Worm (Caenorhabditis elegans) whole organism, late embryonic: ENCODE measurements around the gene tmd-2.

Experiments used
- C08G9.2 ChIP-seq: sonication (generic microtip); optimal IDR thresholded peaks from 2 replicates; lab custom pipeline; 2016; ENCODE audit warnings: mild to moderate bottlenecking, missing genetic modification characterization, moderate library complexity, missing compliant biosample characterization
- C38D4.7 ChIP-seq: fragments of 200-800 bp; sonication (Bioruptor generic); optimal IDR thresholded peaks from 2 replicates; lab custom pipeline; 2018; ENCODE audit warnings: mild to moderate bottlenecking, missing genetic modification characterization, moderate library complexity, missing compliant biosample characterization
- ahr-1 ChIP-seq: sonication (generic microtip); optimal IDR thresholded peaks from 2 replicates; lab custom pipeline; 2016; ENCODE audit warnings: missing genetic modification characterization, missing compliant biosample characterization
- ama-1 ChIP-seq: fragments of 150-350 bp; optimal IDR thresholded peaks from 2 replicates; lab custom pipeline; 2014
- ceh-2 ChIP-seq: sonication (generic microtip); optimal IDR thresholded peaks from 2 replicates; lab custom pipeline; 2016; ENCODE audit warnings: missing genotype, missing genetic modification characterization, missing compliant biosample characterization
- ceh-24 ChIP-seq: sonication (generic microtip); optimal IDR thresholded peaks from 2 replicates; lab custom pipeline; 2016; ENCODE audit warnings: mild to moderate bottlenecking, missing genetic modification characterization, missing compliant biosample characterization
- ceh-45 ChIP-seq: fragments of 200-800 bp; sonication (Bioruptor generic); IDR thresholded peaks from 2 replicates; pipeline ENCODE4 v1.3.6; 2022; ENCODE audit warnings: missing genetic modification reagents, missing genetic modification characterization, missing compliant biosample characterization
- ceh-48 ChIP-seq: sonication (generic microtip); optimal IDR thresholded peaks from 2 replicates; lab custom pipeline; 2016; ENCODE audit warnings: missing genetic modification characterization, inconsistent platforms, missing compliant biosample characterization
- ceh-6 ChIP-seq: fragments of 200-800 bp; sonication (Bioruptor generic); optimal IDR thresholded peaks from 2 replicates; lab custom pipeline; 2018; ENCODE audit warnings: mild to moderate bottlenecking, missing genetic modification characterization, missing compliant biosample characterization
- ceh-9 ChIP-seq: sonication (generic microtip); optimal IDR thresholded peaks from 2 replicates; lab custom pipeline; 2016; ENCODE audit warnings: mild to moderate bottlenecking, missing genetic modification characterization, inconsistent platforms, missing compliant biosample characterization
- che-1 ChIP-seq: sonication (generic microtip); optimal IDR thresholded peaks from 2 replicates; lab custom pipeline; 2016; ENCODE audit warnings: mild to moderate bottlenecking, missing genetic modification characterization, missing compliant biosample characterization
- elt-2 ChIP-seq: sonication (generic microtip); optimal IDR thresholded peaks from 2 replicates; lab custom pipeline; 2016; ENCODE audit warnings: missing genetic modification reagents, missing genetic modification characterization, missing compliant biosample characterization
- fkh-6 ChIP-seq: sonication (generic microtip); optimal IDR thresholded peaks from 2 replicates; lab custom pipeline; 2016; ENCODE audit warnings: missing genetic modification characterization, missing compliant biosample characterization
- hlh-13 ChIP-seq: fragments of 200-800 bp; sonication (Bioruptor generic); optimal IDR thresholded peaks from 2 replicates; lab custom pipeline; 2018; ENCODE audit warnings: mild to moderate bottlenecking, missing genetic modification characterization, missing compliant biosample characterization
- lim-6 ChIP-seq: sonication (generic microtip); optimal IDR thresholded peaks from 2 replicates; lab custom pipeline; 2016; ENCODE audit warnings: missing genetic modification characterization, missing compliant biosample characterization
- lin-11 ChIP-seq: fragments of 200-800 bp; sonication (Bioruptor generic); optimal IDR thresholded peaks from 2 replicates; lab custom pipeline; 2018; ENCODE audit warnings: mild to moderate bottlenecking, missing genetic modification characterization, missing compliant biosample characterization
- mec-3 ChIP-seq: sonication (generic microtip); optimal IDR thresholded peaks from 2 replicates; lab custom pipeline; 2016; ENCODE audit warnings: borderline replicate concordance, missing genetic modification characterization, missing compliant biosample characterization
- nhr-232 ChIP-seq: sonication (generic microtip); optimal IDR thresholded peaks from 2 replicates; lab custom pipeline; 2016; ENCODE audit warnings: missing genetic modification characterization, missing compliant biosample characterization
- npax-4 ChIP-seq: sonication (generic microtip); optimal IDR thresholded peaks from 2 replicates; lab custom pipeline; 2016; ENCODE audit warnings: missing genetic modification characterization, missing compliant biosample characterization
- odd-2 ChIP-seq: sonication (generic microtip); optimal IDR thresholded peaks from 2 replicates; lab custom pipeline; 2017; ENCODE audit warnings: antibody characterized with exemption, mild to moderate bottlenecking, missing genetic modification characterization, missing compliant biosample characterization
- pag-3 ChIP-seq: sonication (generic microtip); optimal IDR thresholded peaks from 2 replicates; lab custom pipeline; 2016; ENCODE audit warnings: missing compliant biosample characterization, missing genetic modification characterization, borderline replicate concordance
- pha-4 ChIP-seq: fragments of 150-350 bp; optimal IDR thresholded peaks from 2 replicates; lab custom pipeline; 2018; ENCODE audit warnings: missing biosample characterization, missing genetic modification reagents, missing genetic modification characterization
- pqm-1 ChIP-seq: sonication (generic microtip); optimal IDR thresholded peaks from 2 replicates; lab custom pipeline; 2016; ENCODE audit warnings: missing genetic modification characterization, missing compliant biosample characterization
- pros-1 ChIP-seq: fragments of 150-350 bp; optimal IDR thresholded peaks from 2 replicates; lab custom pipeline; 2014; ENCODE audit warnings: missing biosample characterization, missing genetic modification reagents, missing genetic modification characterization
- ref-2 ChIP-seq: sonication (generic microtip); optimal IDR thresholded peaks from 2 replicates; lab custom pipeline; 2016; ENCODE audit warnings: missing genetic modification characterization, missing compliant biosample characterization
- sox-2 ChIP-seq: fragments of 200-800 bp; sonication (Bioruptor generic); IDR thresholded peaks from 2 replicates; pipeline ENCODE4 v1.3.6; 2022; ENCODE audit warnings: missing genetic modification reagents, missing genetic modification characterization, missing compliant biosample characterization
- syd-9 ChIP-seq: sonication (generic microtip); optimal IDR thresholded peaks from 2 replicates; lab custom pipeline; 2016; ENCODE audit warnings: mild to moderate bottlenecking, missing genetic modification characterization, moderate library complexity, missing compliant biosample characterization
- tbx-7 ChIP-seq: sonication (generic microtip); optimal IDR thresholded peaks from 2 replicates; lab custom pipeline; 2016; ENCODE audit warnings: missing genotype, missing genetic modification characterization, missing compliant biosample characterization
- unc-42 ChIP-seq: sonication (generic microtip); optimal IDR thresholded peaks from 2 replicates; lab custom pipeline; 2016; ENCODE audit warnings: missing genotype, missing genetic modification characterization, missing compliant biosample characterization
- unc-55 ChIP-seq: sonication (generic microtip); optimal IDR thresholded peaks from 2 replicates; lab custom pipeline; 2017; ENCODE audit warnings: missing biosample characterization, missing genetic modification reagents, missing genetic modification characterization
- zip-5 ChIP-seq: sonication (generic microtip); optimal IDR thresholded peaks from 2 replicates; lab custom pipeline; 2016; ENCODE audit warnings: missing genetic modification characterization, missing compliant biosample characterization

Gene tmd-2

DNA sequence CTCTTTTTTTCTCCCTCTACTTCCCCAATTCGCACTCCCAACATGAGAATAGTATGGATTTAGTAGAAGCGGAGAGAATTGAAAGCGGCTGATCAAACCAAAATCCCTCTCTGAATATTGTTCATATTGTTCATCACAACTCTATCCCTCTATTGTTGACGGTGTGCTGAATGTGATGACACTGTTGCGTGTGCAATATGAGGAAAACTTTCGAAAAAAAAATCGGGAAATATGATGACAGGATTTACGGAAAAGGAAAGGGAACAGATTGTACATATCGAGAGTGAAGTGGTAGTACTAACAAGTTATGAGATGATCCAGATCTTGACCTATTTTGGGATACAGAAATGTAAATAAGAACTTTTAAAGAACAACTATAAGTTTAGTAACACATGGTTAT is 38.6 kb upstream of the tmd-2 start, which contains the start of gene smex-1:
Gene smex-1 (minus strand): TSS at position 101 of the 400 bp plus-strand sequence.
- TF ChIP-seq odd-2 (tag; lab: Kevin White, UChicago), result no peak

- TF ChIP-seq ref-2 (tag; lab: Kevin White, UChicago), result no peak
- no peak for TF ChIP-seq C08G9.2 (tag; lab: Kevin White, UChicago)
- TF ChIP-seq ceh-24 (tag; lab: Kevin White, UChicago), result no peak
- TF ChIP-seq, all 69 proteins: peak for 0
These were observed 37.0 kb upstream of the tmd-2 start, which contains the start of gene W02D7.4 for ce11 chrV:8297504-8297903. W02D7.4 (minus strand) TSS chrV:8297604.

ce11 chrV:8299191-8299854 is 35.1 kb upstream of the tmd-2 start, which contains the start of gene W02D7.5:
W02D7.5 (minus strand) TSS chrV:8299241.
- TF ChIP-seq unc-55 (GFP tag; lab: Kevin White, UChicago), result no peak

DNA sequence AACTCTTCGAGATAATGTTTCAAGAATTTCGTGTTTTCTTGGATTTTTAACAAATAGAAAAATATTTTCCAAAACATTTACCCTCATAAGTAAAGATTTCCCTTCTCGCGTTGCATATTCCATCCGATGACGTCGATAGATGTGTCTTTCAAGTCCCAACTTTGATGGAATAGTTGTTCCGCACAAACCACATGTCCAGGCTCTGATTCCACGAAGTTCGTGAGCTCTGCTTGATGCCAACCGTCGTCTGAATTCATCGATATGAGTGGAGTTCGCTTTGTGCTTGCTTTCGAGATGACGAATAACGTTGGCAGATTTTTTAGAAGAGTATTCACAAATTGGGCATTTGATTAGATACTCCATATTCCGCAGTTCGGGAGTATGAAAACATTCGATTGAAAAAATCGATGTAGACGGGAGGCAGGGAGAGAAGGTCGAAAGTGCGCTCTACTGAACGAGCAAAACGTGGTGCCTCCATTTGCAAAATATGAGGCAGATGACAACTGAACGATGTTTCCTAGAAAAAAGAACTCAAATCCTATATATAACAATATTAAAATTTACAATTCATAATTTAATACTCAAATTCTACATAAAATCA is 33.4 kb upstream of the tmd-2 start, which contains the start of gene W02D7.6:
Gene W02D7.6 (minus strand): TSS at position 573 of the 601 bp plus-strand sequence.
- TF ChIP-seq ama-1 (lab: Kevin White, UChicago) (peak; percentile 19), C38D4.7 (GFP tag; lab: Kevin White, UChicago) (no peak), ceh-48 (peak; percentile 52)

DNA sequence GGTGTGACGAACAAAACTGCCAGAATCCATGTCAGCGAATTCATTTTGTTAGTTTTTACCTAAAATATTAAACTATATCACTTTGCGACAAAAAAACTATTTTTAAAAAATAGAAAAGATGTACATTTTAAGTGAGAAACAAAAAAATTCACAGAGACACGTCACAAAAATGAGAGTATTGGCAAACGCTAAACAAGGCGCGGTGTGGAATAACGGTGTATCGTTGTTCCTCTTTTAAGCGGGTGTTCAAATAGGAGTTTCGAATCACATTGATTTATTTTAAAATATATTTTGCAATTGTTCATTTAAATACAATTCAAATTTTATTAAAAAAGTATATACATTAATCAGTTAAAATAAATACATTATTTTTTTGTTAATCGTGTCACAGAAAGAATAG is 31.9 kb upstream of the tmd-2 start, which contains the start of gene sel-9:
Gene sel-9 (minus strand): TSS at position 59 of the 400 bp plus-strand sequence.
- no peak for TF ChIP-seq lim-6 (tag; lab: Kevin White, UChicago)
- peak; percentile 6 for TF ChIP-seq elt-2 (tag; lab: Kevin White, UChicago)
- TF ChIP-seq pqm-1, result no peak

DNA sequence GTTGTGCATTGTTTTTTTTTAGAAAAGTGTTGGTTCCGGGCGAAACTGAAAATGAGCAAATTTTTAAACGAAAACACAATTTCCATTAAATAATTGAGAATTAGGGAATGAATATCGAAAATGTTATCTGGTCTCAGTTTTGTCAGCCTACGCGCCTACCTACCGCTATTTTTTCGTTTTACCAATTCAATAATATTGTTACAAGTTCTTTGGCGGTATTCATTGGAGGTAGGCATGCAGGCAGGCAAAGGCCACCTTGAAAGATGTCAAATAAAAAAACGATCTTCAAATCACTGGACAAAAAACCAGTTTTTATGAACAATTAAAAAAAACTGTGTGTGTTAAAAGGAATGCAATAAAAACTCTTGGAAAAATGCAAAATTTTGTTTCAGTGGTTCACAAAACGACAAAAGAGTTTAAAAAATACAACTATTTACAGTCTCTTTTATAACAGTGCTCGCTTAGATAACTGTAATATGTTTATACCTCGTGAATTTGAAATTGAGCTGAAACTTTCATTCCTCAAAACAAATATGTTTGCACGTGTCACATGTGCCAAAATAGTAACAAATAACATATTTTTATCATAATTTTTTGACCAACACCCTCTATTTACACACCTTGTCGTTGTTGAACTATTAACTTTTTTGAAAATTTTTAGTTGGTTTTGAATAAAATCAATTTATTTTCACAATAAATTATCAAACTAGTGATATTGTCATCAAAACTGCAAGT is 29.8 kb upstream of the tmd-2 start, which contains the start of gene W02D7.11:
Gene W02D7.11 (minus strand): TSS at position 51 of the 735 bp plus-strand sequence.
- TF ChIP-seq unc-42, result no peak
- no peak for TF ChIP-seq ahr-1 (tag; lab: Kevin White, UChicago)
- TF ChIP-seq odd-2 (tag; lab: Kevin White, UChicago), result no peak
- TF ChIP-seq, all 69 proteins: peak for 0

ce11 chrV:8305940-8306339 is 28.5 kb upstream of the tmd-2 start:
- no peak for TF ChIP-seq mec-3

- TF ChIP-seq nhr-232 (tag; lab: Kevin White, UChicago) (no peak), che-1 (tag; lab: Kevin White, UChicago) (no peak), pros-1 (tag; lab: Kevin White, UChicago) (no peak), fkh-6 (tag; lab: Kevin White, UChicago) (no peak), zip-5 (tag; lab: Kevin White, UChicago) (no peak), lin-11 (tag; lab: Kevin White, UChicago) (no peak), hlh-13 (GFP tag; lab: Kevin White, UChicago) (no peak), pag-3 (tag; lab: Kevin White, UChicago) (no peak), sox-2 (no peak), tbx-7 (tag; lab: Kevin White, UChicago) (no peak), unc-42 (no peak), ceh-2 (tag; lab: Kevin White, UChicago) (no peak), syd-9 (tag; lab: Kevin White, UChicago) (no peak), npax-4 (tag; lab: Kevin White, UChicago) (no peak), pha-4 (no peak), ceh-45 (GFP tag; lab: Robert Waterston, UW) (no peak), ceh-6 (GFP tag; lab: Kevin White, UChicago) (no peak), ceh-9 (tag; lab: Kevin White, UChicago) (no peak)
These were observed 28.1 kb upstream of the tmd-2 start, which contains the start of gene W02D7.8 for ce11 chrV:8306366-8306765. W02D7.8 (minus strand) TSS chrV:8306466.
